Fruit fly (Drosophila melanogaster): ENCODE data around the gene Wdr82.
A peak's percentile ranks its signal among the peaks of the same experiment; 100 is the strongest.

The Wdr82 gene

DNA sequence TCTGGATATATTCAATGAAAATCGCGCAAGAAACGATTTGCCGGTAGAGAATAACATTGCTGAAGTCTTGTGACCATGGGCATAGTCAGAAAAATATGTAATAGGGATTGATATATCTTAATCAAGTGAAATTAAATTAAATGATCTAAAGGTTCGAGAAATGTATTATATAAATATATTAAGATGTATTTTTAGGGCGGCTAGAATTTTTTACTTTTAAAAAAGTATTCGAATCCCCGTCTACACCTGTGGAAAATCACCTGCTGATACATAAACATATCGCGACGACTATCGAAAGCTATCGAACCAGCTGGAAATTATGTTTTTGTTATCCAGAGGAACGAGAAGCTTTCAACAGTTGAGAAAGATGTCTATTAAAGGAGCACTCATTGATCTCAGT lies 2.5 kb downstream of the Wdr82 start, which contains the start of the genes CG13390 and CG17294 (continued):
- TF ChIP-seq Abd-B (GFP tag; optimal IDR thresholded peaks at IDR 0.05) = no peak
- TF ChIP-seq lola (GFP tag; optimal IDR thresholded peaks at IDR 0.05) = no peak
- TF ChIP-seq sv (GFP tag; optimal IDR thresholded peaks at IDR 0.05) = peak; percentile 98
- TF ChIP-seq Dif (GFP tag; optimal IDR thresholded peaks at IDR 0.05; ENCODE audit: partially characterized antibody) = no peak
- peak; percentile 95 for TF ChIP-seq woc (GFP tag; optimal IDR thresholded peaks at IDR 0.05)
- no peak for TF ChIP-seq Dfd (GFP tag; optimal IDR thresholded peaks at IDR 0.05)
- TF ChIP-seq ey (GFP tag; optimal IDR thresholded peaks at IDR 0.05) = peak; percentile 97

- TF ChIP-seq psq (GFP tag; optimal IDR thresholded peaks at IDR 0.05) = peak; percentile 52
- TF ChIP-seq foxo (GFP tag; optimal IDR thresholded peaks at IDR 0.05) = peak in 1 of 2 experiments; percentile 66
- TF ChIP-seq woc (GFP tag; optimal IDR thresholded peaks at IDR 0.05) = peak; percentile 57
- peak; percentile 30 for TF ChIP-seq sv (GFP tag; optimal IDR thresholded peaks at IDR 0.05)
- peak; percentile 42 for TF ChIP-seq br (GFP tag; optimal IDR thresholded peaks at IDR 0.05)
- TF ChIP-seq pan (optimal IDR thresholded peaks at IDR 0.05) = no peak
- peak; percentile 15 for TF ChIP-seq dsf (GFP tag; optimal IDR thresholded peaks at IDR 0.05; ENCODE audit: borderline replicate concordance)
- TF ChIP-seq Abd-B (GFP tag; optimal IDR thresholded peaks at IDR 0.05) = no peak
- no peak for TF ChIP-seq tai (GFP tag; optimal IDR thresholded peaks at IDR 0.05)
- TF ChIP-seq GATAd (GFP tag; optimal IDR thresholded peaks at IDR 0.05) = no peak
- peak; percentile 56 for TF ChIP-seq Sp1 (GFP tag; optimal IDR thresholded peaks at IDR 0.05)
- TF ChIP-seq Hr83 (GFP tag; optimal IDR thresholded peaks at IDR 0.05; ENCODE audit: poor library complexity, severe bottlenecking) = no peak
- TF ChIP-seq brk (GFP tag; optimal IDR thresholded peaks at IDR 0.05) = peak; percentile 65
- no peak for TF ChIP-seq Dfd (GFP tag; optimal IDR thresholded peaks at IDR 0.05)
- TF ChIP-seq CG32264 (GFP tag; optimal IDR thresholded peaks at IDR 0.05) = no peak
- peak; percentile 53 for TF ChIP-seq HLH106 (tag; optimal IDR thresholded peaks at IDR 0.05)
- peak; percentile 31 for TF ChIP-seq Jra (GFP tag; optimal IDR thresholded peaks at IDR 0.05)
- no peak for TF ChIP-seq jim (GFP tag; optimal IDR thresholded peaks at IDR 0.05)
- TF ChIP-seq Myc (optimal IDR thresholded peaks at IDR 0.05) = no peak
- TF ChIP-seq Rel (GFP tag; optimal IDR thresholded peaks at IDR 0.05) = no peak
- TF ChIP-seq Rel (tag; optimal IDR thresholded peaks at IDR 0.05) = peak; percentile 24
- TF ChIP-seq fru (GFP tag; optimal IDR thresholded peaks at IDR 0.05) = peak; percentile 63
- TF ChIP-seq CG9705 (GFP tag; optimal IDR thresholded peaks at IDR 0.05) = peak; percentile 40
- TF ChIP-seq OdsH (GFP tag; optimal IDR thresholded peaks at IDR 0.05) = peak; percentile 57
- TF ChIP-seq dmrt93B (GFP tag; optimal IDR thresholded peaks at IDR 0.05) = no peak
- TF ChIP-seq Hnf4 (GFP tag; optimal IDR thresholded peaks at IDR 0.05) = peak; percentile 76
- peak; percentile 76 for TF ChIP-seq h (GFP tag; optimal IDR thresholded peaks at IDR 0.05)
- TF ChIP-seq sage (GFP tag; optimal IDR thresholded peaks at IDR 0.05) = peak; percentile 70
- TF ChIP-seq lola (GFP tag; optimal IDR thresholded peaks at IDR 0.05) = no peak
- peak; percentile 42 for TF ChIP-seq ey (GFP tag; optimal IDR thresholded peaks at IDR 0.05)
- peak; percentile 69 for TF ChIP-seq rgr (GFP tag; optimal IDR thresholded peaks at IDR 0.05)
- TF ChIP-seq CrebA (GFP tag; optimal IDR thresholded peaks at IDR 0.05; ENCODE audit: borderline replicate concordance) = no peak
Observed at dm6 chr2L:8381508-8382036, 7.3 kb downstream of the Wdr82 start, which contains the start of gene AlaRS. Gene AlaRS (minus strand): TSS chr2L:8381764.

DNA sequence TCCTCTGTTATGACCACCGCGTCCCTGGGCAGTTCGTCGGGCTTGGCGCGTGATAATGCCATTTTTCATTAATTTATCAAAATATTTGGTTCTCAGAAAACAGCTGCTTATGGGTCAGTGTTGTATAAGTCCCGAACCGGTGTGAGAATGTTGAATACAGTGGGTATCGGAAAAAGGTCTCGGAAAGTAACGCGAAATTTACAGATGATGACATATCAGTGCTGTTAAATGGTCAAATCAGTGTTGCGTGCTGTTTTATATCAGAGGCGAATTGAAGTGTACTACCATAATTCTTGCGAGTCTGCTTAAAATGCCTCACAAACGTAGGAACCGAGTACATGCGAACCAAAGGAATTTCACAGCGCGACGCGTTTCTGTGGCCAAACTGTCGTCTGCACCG lies 8.4 kb downstream of the Wdr82 start, which contains the start of the genes CG13392 and Rcd4:
CG13392 (minus strand) TSS at position 162 of the 400 bp plus-strand sequence.
Rcd4 (plus strand) TSS at position 216 of the 400 bp plus-strand sequence.
- TF ChIP-seq fru (GFP tag; optimal IDR thresholded peaks at IDR 0.05) = peak; percentile 90
- no peak for TF ChIP-seq pan (optimal IDR thresholded peaks at IDR 0.05)
- peak; percentile 94 for TF ChIP-seq Hr83 (GFP tag; optimal IDR thresholded peaks at IDR 0.05; ENCODE audit: poor library complexity, severe bottlenecking)
- no peak for TF ChIP-seq Rel (GFP tag; optimal IDR thresholded peaks at IDR 0.05)
- TF ChIP-seq Rel (tag; optimal IDR thresholded peaks at IDR 0.05) = peak; percentile 76
- TF ChIP-seq Hnf4 (GFP tag; optimal IDR thresholded peaks at IDR 0.05) = peak; percentile 92
- TF ChIP-seq Jra (GFP tag; optimal IDR thresholded peaks at IDR 0.05) = peak; percentile 83
- TF ChIP-seq Mio (GFP tag; optimal IDR thresholded peaks at IDR 0.05) = peak; percentile 23
- TF ChIP-seq tai (GFP tag; optimal IDR thresholded peaks at IDR 0.05) = no peak
- TF ChIP-seq dl (GFP tag; optimal IDR thresholded peaks at IDR 0.05; ENCODE audit: insufficient read depth in 1 of 2, partially characterized antibody in 2 of 2) = no peak
- no peak for TF ChIP-seq GATAd (GFP tag; optimal IDR thresholded peaks at IDR 0.05)
- peak; percentile 85 for TF ChIP-seq br (GFP tag; optimal IDR thresholded peaks at IDR 0.05)
- peak; percentile 26 for TF ChIP-seq dmrt93B (GFP tag; optimal IDR thresholded peaks at IDR 0.05)
- TF ChIP-seq jim (GFP tag; optimal IDR thresholded peaks at IDR 0.05) = peak; percentile 36
- TF ChIP-seq CG9705 (GFP tag; optimal IDR thresholded peaks at IDR 0.05) = peak; percentile 37
- no peak for TF ChIP-seq Dif (GFP tag; optimal IDR thresholded peaks at IDR 0.05; ENCODE audit: partially characterized antibody)
- TF ChIP-seq Sp1 (GFP tag; optimal IDR thresholded peaks at IDR 0.05) = peak; percentile 64
- TF ChIP-seq Dfd (GFP tag; optimal IDR thresholded peaks at IDR 0.05) = no peak
- TF ChIP-seq woc (GFP tag; optimal IDR thresholded peaks at IDR 0.05) = peak; percentile 45
- TF ChIP-seq rgr (GFP tag; optimal IDR thresholded peaks at IDR 0.05) = peak; percentile 90
- peak; percentile 73 for TF ChIP-seq ey (GFP tag; optimal IDR thresholded peaks at IDR 0.05)
- peak; percentile 84 for TF ChIP-seq brk (GFP tag; optimal IDR thresholded peaks at IDR 0.05)
- no peak for TF ChIP-seq usp (GFP tag; optimal IDR thresholded peaks at IDR 0.05)
- TF ChIP-seq CrebA (GFP tag; optimal IDR thresholded peaks at IDR 0.05; ENCODE audit: borderline replicate concordance) = no peak
- TF ChIP-seq dsf (GFP tag; optimal IDR thresholded peaks at IDR 0.05; ENCODE audit: borderline replicate concordance) = peak; percentile 30
- peak; percentile 24 to 88 for TF ChIP-seq foxo (GFP tag; optimal IDR thresholded peaks at IDR 0.05)
- TF ChIP-seq CG32264 (GFP tag; optimal IDR thresholded peaks at IDR 0.05) = peak; percentile 49
- TF ChIP-seq psq (GFP tag; optimal IDR thresholded peaks at IDR 0.05) = peak; percentile 70
- peak; percentile 74 for TF ChIP-seq OdsH (GFP tag; optimal IDR thresholded peaks at IDR 0.05)
- peak; percentile 46 for TF ChIP-seq Myc (optimal IDR thresholded peaks at IDR 0.05)
- peak; percentile 87 for TF ChIP-seq h (GFP tag; optimal IDR thresholded peaks at IDR 0.05)
- TF ChIP-seq sage (GFP tag; optimal IDR thresholded peaks at IDR 0.05) = peak; percentile 46
- TF ChIP-seq Abd-B (GFP tag; optimal IDR thresholded peaks at IDR 0.05) = no peak
- TF ChIP-seq Vsx2 (GFP tag; optimal IDR thresholded peaks at IDR 0.05; ENCODE audit: partially characterized antibody) = no peak
- peak; percentile 68 for TF ChIP-seq HLH106 (tag; optimal IDR thresholded peaks at IDR 0.05)
- peak; percentile 71 for TF ChIP-seq sv (GFP tag; optimal IDR thresholded peaks at IDR 0.05)
